Worm (Caenorhabditis elegans) whole organism, L3 larva: ENCODE measurements around the gene lipl-2.

ENCODE experiments used
- R02D3.7 ChIP-seq: fragments of 150-350 bp; optimal IDR thresholded peaks from 2 replicates; lab custom pipeline; 2014; ENCODE audit warnings: missing biosample characterization, missing genetic modification characterization
- egl-5 ChIP-seq: fragments of 150-350 bp; optimal IDR thresholded peaks from 2 replicates; lab custom pipeline; 2017; ENCODE audit warnings: missing biosample characterization, missing genetic modification reagents, missing genetic modification characterization, inconsistent platforms
- elt-3 ChIP-seq, 3 experiments: fragments of 150-350 bp in 1 of 3; sonication (generic microtip) in 2 of 3; optimal IDR thresholded peaks; 2 replicates in 2 of 3; 4 replicates in 1 of 3; lab custom pipeline; 2014 to 2017; ENCODE audit warnings: missing biosample characterization in 3 of 3, missing genetic modification characterization in 3 of 3
- eor-1 ChIP-seq, 2 experiments: fragments of 150-350 bp; optimal IDR thresholded peaks; 2 replicates each; lab custom pipeline; 2014 to 2018; ENCODE audit warnings: missing biosample characterization in 2 of 2, missing genetic modification characterization in 2 of 2
- fkh-10 ChIP-seq: sonication (generic microtip); optimal IDR thresholded peaks from 2 replicates; lab custom pipeline; 2017; ENCODE audit warnings: missing biosample characterization, missing genetic modification reagents, missing genetic modification characterization
- lin-39 ChIP-seq: fragments of 150-350 bp; optimal IDR thresholded peaks from 2 replicates; lab custom pipeline; 2018; ENCODE audit warnings: missing biosample characterization, missing genetic modification reagents, missing genetic modification characterization
- nhr-237 ChIP-seq: fragments of 150-350 bp; optimal IDR thresholded peaks from 2 replicates; lab custom pipeline; 2014; ENCODE audit warnings: missing biosample characterization, missing genetic modification characterization
- nhr-28 ChIP-seq: fragments of 150-350 bp; optimal IDR thresholded peaks from 2 replicates; lab custom pipeline; 2014; ENCODE audit warnings: missing biosample characterization, missing genetic modification characterization
- nhr-43 ChIP-seq: sonication (generic microtip); optimal IDR thresholded peaks from 2 replicates; lab custom pipeline; 2016; ENCODE audit warnings: mild to moderate bottlenecking, missing genetic modification characterization, missing compliant biosample characterization; ENCODE audit not compliant: poor library complexity, severe bottlenecking
- nhr-77 ChIP-seq: fragments of 150-350 bp; optimal IDR thresholded peaks from 2 replicates; lab custom pipeline; 2014; ENCODE audit warnings: missing biosample characterization, missing genetic modification characterization
- pha-4 ChIP-seq: fragments of 150-350 bp; optimal IDR thresholded peaks from 2 replicates; lab custom pipeline; 2014; ENCODE audit warnings: missing biosample characterization, missing genetic modification reagents, missing genetic modification characterization
- skn-1 ChIP-seq: fragments of 150-350 bp; optimal IDR thresholded peaks from 2 replicates; lab custom pipeline; 2014; ENCODE audit warnings: missing biosample characterization, missing genetic modification characterization
- unc-62 ChIP-seq: fragments of 150-350 bp; sonication (generic microtip); optimal IDR thresholded peaks from 4 replicates; lab custom pipeline; 2014; ENCODE audit warnings: missing biosample characterization, missing genetic modification reagents, missing genetic modification characterization
- ztf-11 ChIP-seq: fragments of 150-350 bp; optimal IDR thresholded peaks from 2 replicates; lab custom pipeline; 2014; ENCODE audit warnings: missing biosample characterization, missing genetic modification characterization
- ztf-4 ChIP-seq: fragments of 150-350 bp; optimal IDR thresholded peaks from 2 replicates; lab custom pipeline; 2014; ENCODE audit warnings: missing biosample characterization, missing genetic modification characterization

Gene lipl-2

DNA sequence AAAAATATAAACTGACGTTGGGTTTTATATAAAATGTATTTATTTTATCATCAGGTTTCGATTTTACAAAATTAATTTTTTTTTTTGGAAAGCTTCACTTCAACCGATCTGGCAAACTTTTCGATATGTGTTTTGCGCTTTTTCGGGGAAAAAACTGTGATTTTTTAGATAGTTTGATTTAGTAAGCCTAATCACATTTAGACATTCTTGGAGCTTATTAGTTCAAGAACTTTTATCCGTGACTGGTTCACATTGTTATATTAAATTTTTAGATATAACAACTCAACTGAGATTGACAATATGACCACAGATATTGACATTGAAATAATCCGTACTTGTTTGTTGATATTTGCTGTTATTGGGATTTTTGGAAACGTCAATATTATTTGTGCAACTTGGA lies 46.3 kb downstream of the lipl-2 start, which contains the start of gene srsx-21:
TSS of gene srsx-21 (plus strand) at position 301 of the 400 bp plus-strand sequence.
- TF ChIP-seq ztf-4 (tag; lab: Kevin White, UChicago), result no peak

- no peak for TF ChIP-seq lin-39 (tag; lab: Kevin White, UChicago)
- no peak for TF ChIP-seq nhr-28 (tag; lab: Kevin White, UChicago)
- no peak for TF ChIP-seq fkh-10
- TF ChIP-seq eor-1 (tag; optimal IDR thresholded peaks at IDR 0.05; lab: Kevin White, UChicago), result no peak
- TF ChIP-seq nhr-77 (tag; lab: Kevin White, UChicago), result no peak
- TF ChIP-seq pha-4 (tag; lab: Kevin White, UChicago), result no peak
- no peak for TF ChIP-seq R02D3.7
- no peak for TF ChIP-seq elt-3 (tag; optimal IDR thresholded peaks at IDR 0.05; lab: Kevin White, UChicago)
- no peak for TF ChIP-seq unc-62 (GFP tag; lab: Kevin White, UChicago)
- no peak for TF ChIP-seq nhr-43 (tag; lab: Kevin White, UChicago)
- TF ChIP-seq skn-1 (tag; lab: Kevin White, UChicago), result no peak
- no peak for TF ChIP-seq egl-5 (tag; lab: Kevin White, UChicago)
- no peak for TF ChIP-seq nhr-237
- no peak for TF ChIP-seq ztf-11 (tag; lab: Kevin White, UChicago)
- TF ChIP-seq ztf-4 (tag; lab: Kevin White, UChicago), result no peak
Measured at ce11 chrV:9841376-9841775, 50.0 kb downstream of the lipl-2 start, which contains the start of gene sru-36. Gene sru-36 (plus strand): TSS chrV:9841676.
